Fruit fly (Drosophila melanogaster): ENCODE measurements around the gene Peritrophin-15b.

Peritrophin-15b gene

dm6 chr2L:8350560-8351171, 44.1 kb downstream of the Peritrophin-15b start:
- TF ChIP-seq Ets21C (GFP tag; optimal IDR thresholded peaks at IDR 0.05) (no peak), fkh (GFP tag; optimal IDR thresholded peaks at IDR 0.05) (peak; percentile 74), vri (GFP tag; optimal IDR thresholded peaks at IDR 0.05) (peak; percentile 28), Ets96B (tag; optimal IDR thresholded peaks at IDR 0.05) (no peak), spab (GFP tag; optimal IDR thresholded peaks at IDR 0.05) (no peak), lz (GFP tag; optimal IDR thresholded peaks at IDR 0.05) (no peak), Hr4 (GFP tag; optimal IDR thresholded peaks at IDR 0.05) (no peak), CG4318 (GFP tag; optimal IDR thresholded peaks at IDR 0.05) (no peak)

DNA sequence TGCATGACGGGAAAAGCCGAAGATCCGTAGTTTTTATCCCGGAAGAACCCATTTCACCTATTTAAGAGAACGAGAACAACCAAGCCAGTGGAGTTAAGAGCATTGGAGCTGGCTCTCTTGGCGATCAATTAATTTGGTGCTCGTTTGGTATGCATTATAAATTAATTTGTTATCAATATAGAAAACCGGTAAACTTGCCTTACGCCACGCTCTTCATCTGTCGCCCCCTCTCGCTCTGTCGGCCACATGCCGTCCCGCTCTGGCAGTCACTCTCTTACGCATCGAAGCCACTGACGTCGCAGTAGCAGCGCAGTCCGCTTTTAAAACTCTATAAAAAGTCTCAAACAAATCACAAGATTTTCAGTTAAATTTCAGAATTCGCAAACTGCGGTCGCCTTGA, 48.5 kb downstream of the Peritrophin-15b start, which contains the start of gene CG7778:
Gene CG7778, plus strand, starts transcription at position 361 of the 400 bp plus-strand sequence.
- no peak for TF ChIP-seq eg (GFP tag; IDR thresholded peaks at IDR 0.05)
- TF ChIP-seq Eip78C (GFP tag) = peak; percentile 0

dm6 chr2L:8344536-8344935, 50.2 kb downstream of the Peritrophin-15b start:
- TF ChIP-seq CG9139 (GFP tag; optimal IDR thresholded peaks at IDR 0.05) (no peak), CG6854 (GFP tag; optimal IDR thresholded peaks at IDR 0.05) (no peak), acj6 (GFP tag; optimal IDR thresholded peaks at IDR 0.05) (no peak), Eip93F (GFP tag; optimal IDR thresholded peaks at IDR 0.05) (no peak), pdm3 (GFP tag; optimal IDR thresholded peaks at IDR 0.05) (no peak), CG34406 (GFP tag; optimal IDR thresholded peaks at IDR 0.05) (no peak), Met (GFP tag; optimal IDR thresholded peaks at IDR 0.05) (no peak), CG32006 (GFP tag; optimal IDR thresholded peaks at IDR 0.05) (no peak), CG15336 (GFP tag; IDR thresholded peaks at IDR 0.05) (no peak), Gug (GFP tag; IDR thresholded peaks at IDR 0.05) (no peak), svp (GFP tag) (peak; percentile 84), CG6163 (GFP tag; IDR thresholded peaks at IDR 0.05) (no peak), vri (GFP tag; optimal IDR thresholded peaks at IDR 0.05) (peak; percentile 70), Hr4 (GFP tag; optimal IDR thresholded peaks at IDR 0.05) (no peak), CG8319 (GFP tag; optimal IDR thresholded peaks at IDR 0.05) (no peak), CG3919 (GFP tag; optimal IDR thresholded peaks at IDR 0.05) (no peak)

Data from whole organism, prepupa.